Worm (Caenorhabditis elegans) whole organism, L2 larva: ENCODE data around the gene F26G1.1.

ENCODE experiments used
- aly-2 ChIP-seq: fragments of 150-350 bp; optimal IDR thresholded peaks from 2 replicates; lab custom pipeline; 2014; ENCODE audit warnings: missing biosample characterization, missing genetic modification characterization
- dmd-4 ChIP-seq: sonication (generic microtip); optimal IDR thresholded peaks from 2 replicates; lab custom pipeline; 2017; ENCODE audit warnings: missing biosample characterization, missing genetic modification characterization
- lin-13 ChIP-seq: fragments of 150-350 bp; optimal IDR thresholded peaks from 2 replicates; lab custom pipeline; 2014; ENCODE audit warnings: missing biosample characterization, missing genetic modification reagents, missing genetic modification characterization
- lin-39 ChIP-seq: fragments of 150-350 bp; optimal IDR thresholded peaks from 2 replicates; lab custom pipeline; 2014; ENCODE audit warnings: missing biosample characterization, missing genetic modification reagents, missing genetic modification characterization
- nhr-25 ChIP-seq: fragments of 150-350 bp; sonication (generic microtip); optimal IDR thresholded peaks from 3 replicates; lab custom pipeline; 2014; ENCODE audit warnings: missing biosample characterization, missing genetic modification characterization
- sem-4 ChIP-seq: fragments of 150-350 bp; optimal IDR thresholded peaks from 2 replicates; lab custom pipeline; 2014; ENCODE audit warnings: missing biosample characterization, missing genetic modification reagents, missing genetic modification characterization
- ztf-11 ChIP-seq: sonication (generic microtip); optimal IDR thresholded peaks from 2 replicates; lab custom pipeline; 2017; ENCODE audit warnings: missing biosample characterization, missing genetic modification characterization

DNA sequence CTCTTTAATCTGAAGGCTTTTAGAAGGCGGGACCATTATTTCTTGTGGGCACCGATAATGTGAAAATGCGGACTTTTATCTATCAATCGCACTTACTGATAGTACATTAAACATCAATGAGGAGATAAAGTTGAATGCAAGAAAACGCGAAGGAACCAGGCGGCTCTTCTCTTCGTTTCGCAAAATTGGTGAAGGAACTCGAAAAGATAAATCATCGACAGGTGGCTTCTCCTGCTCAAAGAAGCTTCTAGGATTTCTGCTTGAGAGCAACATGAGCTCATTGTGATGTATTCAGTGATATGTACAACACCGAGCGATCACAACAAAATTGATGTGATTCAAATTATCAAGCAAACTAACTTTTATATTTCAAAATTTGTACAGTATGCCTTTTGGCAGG is 14.4 kb downstream of the F26G1.1 start:
- TF ChIP-seq dmd-4: no peak
- no peak for TF ChIP-seq lin-39 (tag; lab: Kevin White, UChicago)
- TF ChIP-seq nhr-25 (tag; lab: Kevin White, UChicago): no peak
- TF ChIP-seq lin-13 (GFP tag; lab: Kevin White, UChicago): no peak
- TF ChIP-seq sem-4 (tag; lab: Kevin White, UChicago): no peak
- no peak for TF ChIP-seq ztf-11
- no peak for TF ChIP-seq aly-2 (tag; lab: Kevin White, UChicago)
